Fruit fly (Drosophila melanogaster): Measurements from ENCODE around the gene CG11977.

CG11977 gene

dm6 chr3R:8980776-8981165 is 16.7 kb upstream of the CG11977 start, which contains the start of gene CAHbeta (continued):
- TF ChIP-seq CG12299 (tag; optimal IDR thresholded peaks at IDR 0.05) (peak; percentile 56), ftz-f1 (GFP tag; optimal IDR thresholded peaks at IDR 0.05) (no peak), emc (GFP tag; optimal IDR thresholded peaks at IDR 0.05) (no peak), gce (GFP tag; IDR thresholded peaks at IDR 0.05) (no peak), lov (optimal IDR thresholded peaks at IDR 0.05) (no peak), lov (GFP tag; IDR thresholded peaks at IDR 0.05) (no peak), Med (GFP tag) (peak; percentile 82), pfk (GFP tag; optimal IDR thresholded peaks at IDR 0.05) (no peak), nerfin-2 (GFP tag; IDR thresholded peaks at IDR 0.05; ENCODE audit: partially characterized antibody) (no peak), CrebB (tag; optimal IDR thresholded peaks at IDR 0.05) (no peak), btn (GFP tag; optimal IDR thresholded peaks at IDR 0.05) (no peak), pzg (GFP tag; optimal IDR thresholded peaks at IDR 0.05) (no peak), Hand (GFP tag; optimal IDR thresholded peaks at IDR 0.05) (peak; percentile 65), aop (GFP tag; IDR thresholded peaks at IDR 0.05) (no peak), Bdp1 (GFP tag; optimal IDR thresholded peaks at IDR 0.05) (no peak), CG1792 (GFP tag; optimal IDR thresholded peaks at IDR 0.05) (no peak), Antp (GFP tag; optimal IDR thresholded peaks at IDR 0.05) (no peak), CG15073 (GFP tag; optimal IDR thresholded peaks at IDR 0.05) (no peak), Ptx1 (GFP tag; IDR thresholded peaks at IDR 0.05) (no peak), Dll (GFP tag; IDR thresholded peaks at IDR 0.05; ENCODE audit: partially characterized antibody) (peak; percentile 34; the same call in 1 of the 4 replicates), CG32532 (GFP tag; IDR thresholded peaks at IDR 0.05) (peak; percentile 36; the same call in 1 of the 2 replicates), cg (GFP tag; optimal IDR thresholded peaks at IDR 0.05) (no peak), Dip2 (GFP tag; IDR thresholded peaks at IDR 0.05) (no peak), Sox102F (GFP tag; optimal IDR thresholded peaks at IDR 0.05) (no peak), CG13287 (GFP tag; IDR thresholded peaks at IDR 0.05; ENCODE audit: partially characterized antibody) (no peak; the same call in 1 of the 2 replicates), pho (GFP tag; optimal IDR thresholded peaks at IDR 0.05) (no peak), Hey (tag; optimal IDR thresholded peaks at IDR 0.05) (no peak), sna (GFP tag; IDR thresholded peaks at IDR 0.05; ENCODE audit: partially characterized antibody) (no peak), TFAM (GFP tag; optimal IDR thresholded peaks at IDR 0.05) (no peak), pb (GFP tag; optimal IDR thresholded peaks at IDR 0.05) (no peak), Opbp (GFP tag; IDR thresholded peaks at IDR 0.05; ENCODE audit: partially characterized antibody) (no peak), Adf1 (GFP tag; IDR thresholded peaks at IDR 0.05) (0 out of 2 replicates have a peak, but pooled peaks have one; percentile 15), Spps (tag; optimal IDR thresholded peaks at IDR 0.05) (no peak), CG17568 (GFP tag; optimal IDR thresholded peaks at IDR 0.05) (peak; percentile 7), exex (tag; optimal IDR thresholded peaks at IDR 0.05) (peak; percentile 17), CG7987 (GFP tag; optimal IDR thresholded peaks at IDR 0.05) (peak; percentile 66), gro (GFP tag; optimal IDR thresholded peaks at IDR 0.05) (peak; percentile 36), maf-S (GFP tag; optimal IDR thresholded peaks at IDR 0.05) (no peak), CHES-1-like (GFP tag; optimal IDR thresholded peaks at IDR 0.05) (no peak), CG3281 (GFP tag; optimal IDR thresholded peaks at IDR 0.05) (peak; percentile 5), CG13624 (GFP tag; optimal IDR thresholded peaks at IDR 0.05) (peak; percentile 31), ssp (GFP tag; IDR thresholded peaks at IDR 0.05) (no peak), CG33213 (GFP tag; optimal IDR thresholded peaks at IDR 0.05) (no peak), CG2199 (GFP tag; IDR thresholded peaks at IDR 0.05) (0 out of 3 replicates have a peak, but pooled peaks have one; percentile 2), tna (GFP tag; IDR thresholded peaks at IDR 0.05; ENCODE audit: partially characterized antibody) (no peak), CG17361 (GFP tag; IDR thresholded peaks at IDR 0.05) (no peak), Deaf1 (tag; optimal IDR thresholded peaks at IDR 0.05) (no peak), CG10462 (GFP tag; optimal IDR thresholded peaks at IDR 0.05) (no peak), bigmax (GFP tag; optimal IDR thresholded peaks at IDR 0.05) (no peak), CG15479 (GFP tag; optimal IDR thresholded peaks at IDR 0.05) (no peak), CG4617 (GFP tag; optimal IDR thresholded peaks at IDR 0.05; ENCODE audit: borderline replicate concordance) (no peak)
